Worm (Caenorhabditis elegans) whole organism, late embryonic: ENCODE results near the gene abch-1.

Experiments
- C38D4.7 ChIP-seq: fragments of 200-800 bp; sonication (Bioruptor generic); optimal IDR thresholded peaks from 2 replicates; lab custom pipeline; 2018; ENCODE audit warnings: mild to moderate bottlenecking, missing genetic modification characterization, moderate library complexity, missing compliant biosample characterization
- K02D7.2 ChIP-seq: sonication (generic microtip); optimal IDR thresholded peaks from 2 replicates; lab custom pipeline; 2017; ENCODE audit warnings: mild to moderate bottlenecking, missing genetic modification characterization, missing compliant biosample characterization
- Y22D7AL.16 ChIP-seq: sonication (generic microtip); optimal IDR thresholded peaks from 2 replicates; lab custom pipeline; 2016; ENCODE audit warnings: missing genetic modification characterization, missing compliant biosample characterization
- ceh-14 ChIP-seq: sonication (generic microtip); optimal IDR thresholded peaks from 2 replicates; lab custom pipeline; 2016; ENCODE audit warnings: missing genotype, missing genetic modification characterization, missing compliant biosample characterization
- ceh-2 ChIP-seq: sonication (generic microtip); optimal IDR thresholded peaks from 2 replicates; lab custom pipeline; 2016; ENCODE audit warnings: missing genotype, missing genetic modification characterization, missing compliant biosample characterization
- ceh-22 ChIP-seq: sonication (generic microtip); optimal IDR thresholded peaks from 2 replicates; lab custom pipeline; 2017; ENCODE audit warnings: missing biosample characterization, missing genetic modification characterization
- ceh-24 ChIP-seq: sonication (generic microtip); optimal IDR thresholded peaks from 2 replicates; lab custom pipeline; 2016; ENCODE audit warnings: mild to moderate bottlenecking, missing genetic modification characterization, missing compliant biosample characterization
- ceh-30 ChIP-seq: fragments of 150-350 bp; optimal IDR thresholded peaks from 2 replicates; lab custom pipeline; 2014; ENCODE audit warnings: missing biosample characterization, missing genetic modification characterization
- ceh-31 ChIP-seq: sonication (generic microtip); optimal IDR thresholded peaks from 2 replicates; lab custom pipeline; 2016; ENCODE audit warnings: missing genetic modification characterization, missing compliant biosample characterization
- ceh-34 ChIP-seq: sonication (generic microtip); optimal IDR thresholded peaks from 2 replicates; lab custom pipeline; 2016; ENCODE audit warnings: mild to moderate bottlenecking, missing genetic modification characterization, missing compliant biosample characterization
- ceh-45 ChIP-seq: fragments of 200-800 bp; sonication (Bioruptor generic); IDR thresholded peaks from 2 replicates; pipeline ENCODE4 v1.3.6; 2022; ENCODE audit warnings: missing genetic modification reagents, missing genetic modification characterization, missing compliant biosample characterization
- ceh-48 ChIP-seq: sonication (generic microtip); optimal IDR thresholded peaks from 2 replicates; lab custom pipeline; 2016; ENCODE audit warnings: missing genetic modification characterization, inconsistent platforms, missing compliant biosample characterization
- ceh-6 ChIP-seq: fragments of 200-800 bp; sonication (Bioruptor generic); optimal IDR thresholded peaks from 2 replicates; lab custom pipeline; 2018; ENCODE audit warnings: mild to moderate bottlenecking, missing genetic modification characterization, missing compliant biosample characterization
- ceh-9 ChIP-seq: sonication (generic microtip); optimal IDR thresholded peaks from 2 replicates; lab custom pipeline; 2016; ENCODE audit warnings: mild to moderate bottlenecking, missing genetic modification characterization, inconsistent platforms, missing compliant biosample characterization
- dmd-4 ChIP-seq: sonication (generic microtip); optimal IDR thresholded peaks from 2 replicates; lab custom pipeline; 2016; ENCODE audit warnings: borderline replicate concordance, missing genetic modification characterization, missing compliant biosample characterization
- dve-1 ChIP-seq: sonication (generic microtip); optimal IDR thresholded peaks from 2 replicates; lab custom pipeline; 2017; ENCODE audit warnings: antibody characterized with exemption, mild to moderate bottlenecking, missing genetic modification characterization, missing compliant biosample characterization
- elt-2 ChIP-seq: sonication (generic microtip); optimal IDR thresholded peaks from 2 replicates; lab custom pipeline; 2016; ENCODE audit warnings: missing genetic modification reagents, missing genetic modification characterization, missing compliant biosample characterization
- ets-4 ChIP-seq: sonication (generic microtip); optimal IDR thresholded peaks from 2 replicates; lab custom pipeline; 2016; ENCODE audit warnings: missing genetic modification characterization, missing compliant biosample characterization
- eyg-1 ChIP-seq: sonication (generic microtip); optimal IDR thresholded peaks from 2 replicates; lab custom pipeline; 2016; ENCODE audit warnings: missing genotype, missing genetic modification characterization, missing compliant biosample characterization
- fkh-10 ChIP-seq: fragments of 150-350 bp; optimal IDR thresholded peaks from 2 replicates; lab custom pipeline; 2014; ENCODE audit warnings: missing biosample characterization, missing genetic modification reagents, missing genetic modification characterization
- hlh-15 ChIP-seq: sonication (generic microtip); optimal IDR thresholded peaks from 2 replicates; lab custom pipeline; 2016; ENCODE audit warnings: missing genetic modification characterization, missing compliant biosample characterization
- hlh-8 ChIP-seq: sonication (generic microtip); optimal IDR thresholded peaks from 2 replicates; lab custom pipeline; 2016; ENCODE audit warnings: missing genotype, missing genetic modification characterization, missing compliant biosample characterization
- lim-6 ChIP-seq: sonication (generic microtip); optimal IDR thresholded peaks from 2 replicates; lab custom pipeline; 2016; ENCODE audit warnings: missing genetic modification characterization, missing compliant biosample characterization
- madf-2 ChIP-seq: sonication (generic microtip); optimal IDR thresholded peaks from 2 replicates; lab custom pipeline; 2017; ENCODE audit warnings: missing genetic modification characterization, missing compliant biosample characterization
- mec-3 ChIP-seq: sonication (generic microtip); optimal IDR thresholded peaks from 2 replicates; lab custom pipeline; 2016; ENCODE audit warnings: borderline replicate concordance, missing genetic modification characterization, missing compliant biosample characterization
- nfya-1 ChIP-seq: sonication (generic microtip); optimal IDR thresholded peaks from 2 replicates; lab custom pipeline; 2017; ENCODE audit warnings: missing genetic modification characterization, mild to moderate bottlenecking, missing compliant biosample characterization, antibody characterized with exemption, moderate library complexity
- nhr-11 ChIP-seq: fragments of 150-350 bp; optimal IDR thresholded peaks from 2 replicates; lab custom pipeline; 2014; ENCODE audit warnings: missing biosample characterization, missing genetic modification characterization
- pag-3 ChIP-seq: sonication (generic microtip); optimal IDR thresholded peaks from 2 replicates; lab custom pipeline; 2016; ENCODE audit warnings: missing compliant biosample characterization, missing genetic modification characterization, borderline replicate concordance
- pat-9 ChIP-seq: fragments of 200-800 bp; sonication (Bioruptor generic); optimal IDR thresholded peaks from 2 replicates; lab custom pipeline; 2018; ENCODE audit warnings: mild to moderate bottlenecking, missing genetic modification characterization, moderate library complexity, missing compliant biosample characterization
- pax-1 ChIP-seq: fragments of 150-350 bp; optimal IDR thresholded peaks from 2 replicates; lab custom pipeline; 2014; ENCODE audit warnings: missing biosample characterization, missing genetic modification characterization
- pha-4 ChIP-seq: fragments of 150-350 bp; optimal IDR thresholded peaks from 2 replicates; lab custom pipeline; 2018; ENCODE audit warnings: missing biosample characterization, missing genetic modification reagents, missing genetic modification characterization
- pros-1 ChIP-seq: fragments of 150-350 bp; optimal IDR thresholded peaks from 2 replicates; lab custom pipeline; 2014; ENCODE audit warnings: missing biosample characterization, missing genetic modification reagents, missing genetic modification characterization
- ref-2 ChIP-seq: sonication (generic microtip); optimal IDR thresholded peaks from 2 replicates; lab custom pipeline; 2016; ENCODE audit warnings: missing genetic modification characterization, missing compliant biosample characterization
- rnt-1 ChIP-seq: sonication (generic microtip); optimal IDR thresholded peaks from 2 replicates; lab custom pipeline; 2016; ENCODE audit warnings: missing genetic modification characterization, missing compliant biosample characterization
- sdc-2 ChIP-seq: sonication (generic microtip); optimal IDR thresholded peaks from 2 replicates; lab custom pipeline; 2016; ENCODE audit warnings: missing genotype, missing genetic modification characterization, missing compliant biosample characterization
- sox-2 ChIP-seq: fragments of 200-800 bp; sonication (Bioruptor generic); IDR thresholded peaks from 2 replicates; pipeline ENCODE4 v1.3.6; 2022; ENCODE audit warnings: missing genetic modification reagents, missing genetic modification characterization, missing compliant biosample characterization
- sox-4 ChIP-seq: sonication (generic microtip); optimal IDR thresholded peaks from 2 replicates; lab custom pipeline; 2017; ENCODE audit warnings: mild to moderate bottlenecking, missing genetic modification characterization, inconsistent platforms, missing compliant biosample characterization
- syd-9 ChIP-seq: sonication (generic microtip); optimal IDR thresholded peaks from 2 replicates; lab custom pipeline; 2016; ENCODE audit warnings: mild to moderate bottlenecking, missing genetic modification characterization, moderate library complexity, missing compliant biosample characterization
- tbx-2 ChIP-seq: sonication (generic microtip); optimal IDR thresholded peaks from 2 replicates; lab custom pipeline; 2016; ENCODE audit warnings: missing genetic modification characterization, missing compliant biosample characterization
- tbx-7 ChIP-seq: sonication (generic microtip); optimal IDR thresholded peaks from 2 replicates; lab custom pipeline; 2016; ENCODE audit warnings: missing genotype, missing genetic modification characterization, missing compliant biosample characterization
- ttx-3 ChIP-seq: sonication (generic microtip); optimal IDR thresholded peaks from 2 replicates; lab custom pipeline; 2016; ENCODE audit warnings: missing genetic modification reagents, missing genetic modification characterization, missing compliant biosample characterization
- unc-42 ChIP-seq: sonication (generic microtip); optimal IDR thresholded peaks from 2 replicates; lab custom pipeline; 2016; ENCODE audit warnings: missing genotype, missing genetic modification characterization, missing compliant biosample characterization
- zip-5 ChIP-seq: sonication (generic microtip); optimal IDR thresholded peaks from 2 replicates; lab custom pipeline; 2016; ENCODE audit warnings: missing genetic modification characterization, missing compliant biosample characterization

The abch-1 gene

DNA sequence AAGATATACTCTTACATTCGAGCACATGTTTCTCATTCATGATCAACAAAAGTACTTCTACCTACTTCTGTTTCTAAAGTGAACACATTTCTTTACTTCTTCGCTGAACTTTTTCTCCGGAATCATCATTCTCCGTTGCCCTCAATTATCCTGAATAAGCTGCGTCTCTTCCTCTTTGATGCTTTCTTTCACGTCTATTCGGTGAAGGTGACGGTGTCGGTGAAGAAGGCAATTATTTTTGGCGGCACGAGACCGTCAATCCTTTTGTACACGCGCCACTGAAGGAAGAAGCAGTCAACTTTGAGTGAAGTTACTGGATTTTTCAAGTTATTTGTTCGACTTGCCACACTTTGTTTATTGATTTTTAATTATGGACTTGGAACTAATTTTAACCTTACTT, at the start of gene abch-1:
TSS of gene abch-1 (minus strand) at position 101 of the 400 bp plus-strand sequence.
- no peak for TF ChIP-seq sdc-2
- TF ChIP-seq K02D7.2 (tag; lab: Kevin White, UChicago): no peak
- no peak for TF ChIP-seq tbx-7
- TF ChIP-seq eyg-1: no peak
- no peak for TF ChIP-seq pax-1 (tag; lab: Kevin White, UChicago)
- no peak for TF ChIP-seq ref-2 (tag; lab: Kevin White, UChicago)
- no peak for TF ChIP-seq sox-4 (tag; lab: Kevin White, UChicago)
- no peak for TF ChIP-seq unc-42 (tag; lab: Kevin White, UChicago)
- no peak for TF ChIP-seq syd-9 (tag; lab: Kevin White, UChicago)
- no peak for TF ChIP-seq madf-2 (tag; lab: Kevin White, UChicago)
- TF ChIP-seq dmd-4 (tag; lab: Kevin White, UChicago): no peak
- no peak for TF ChIP-seq ttx-3
- no peak for TF ChIP-seq pros-1 (tag; lab: Kevin White, UChicago)
- TF ChIP-seq ceh-34 (tag; lab: Kevin White, UChicago): no peak
- no peak for TF ChIP-seq nhr-11 (tag; lab: Kevin White, UChicago)
- no peak for TF ChIP-seq pat-9 (tag; lab: Kevin White, UChicago)
- TF ChIP-seq rnt-1 (tag; lab: Kevin White, UChicago): no peak

DNA sequence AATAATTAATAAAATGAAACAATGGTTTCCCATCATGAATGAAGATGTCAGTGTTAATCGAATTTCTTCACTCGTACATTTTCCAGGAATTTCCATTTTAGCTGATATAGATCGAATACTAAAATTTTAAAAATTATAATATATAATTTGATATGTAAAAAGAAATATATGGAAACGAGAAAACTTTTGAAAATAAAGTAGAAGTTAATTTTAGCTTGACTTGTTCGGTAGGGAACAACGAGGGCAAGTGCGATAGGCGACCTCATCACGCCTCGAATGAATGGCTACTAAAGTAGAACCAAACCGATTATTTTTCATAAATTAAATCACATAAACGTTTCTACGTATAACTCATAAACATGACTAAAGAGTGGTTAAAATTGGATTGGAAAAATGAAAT, 47.0 kb upstream of the abch-1 start, which contains the start of gene sra-31:
TSS of gene sra-31 (minus strand) at position 101 of the 400 bp plus-strand sequence.
- TF ChIP-seq pag-3 (tag; lab: Kevin White, UChicago): no peak
- TF ChIP-seq ceh-2 (tag; lab: Kevin White, UChicago): no peak
- TF ChIP-seq ets-4: no peak
- no peak for TF ChIP-seq tbx-2 (tag; lab: Kevin White, UChicago)
- no peak for TF ChIP-seq dve-1 (tag; lab: Kevin White, UChicago)
- TF ChIP-seq ceh-31 (tag; lab: Kevin White, UChicago): no peak
- no peak for TF ChIP-seq Y22D7AL.16
- no peak for TF ChIP-seq elt-2 (tag; lab: Kevin White, UChicago)
- TF ChIP-seq lim-6 (tag; lab: Kevin White, UChicago): no peak
- TF ChIP-seq ceh-9 (tag; lab: Kevin White, UChicago): no peak
- TF ChIP-seq zip-5 (tag; lab: Kevin White, UChicago): no peak
- no peak for TF ChIP-seq ceh-22
- no peak for TF ChIP-seq sox-2
- no peak for TF ChIP-seq hlh-8 (tag; lab: Kevin White, UChicago)
- TF ChIP-seq rnt-1 (tag; lab: Kevin White, UChicago): no peak
- TF ChIP-seq nfya-1 (tag; lab: Kevin White, UChicago): no peak
- TF ChIP-seq pros-1 (tag; lab: Kevin White, UChicago): no peak
- no peak for TF ChIP-seq nhr-11 (tag; lab: Kevin White, UChicago)
- TF ChIP-seq fkh-10 (GFP tag; lab: Kevin White, UChicago): no peak
- no peak for TF ChIP-seq ceh-14 (tag; lab: Kevin White, UChicago)

DNA sequence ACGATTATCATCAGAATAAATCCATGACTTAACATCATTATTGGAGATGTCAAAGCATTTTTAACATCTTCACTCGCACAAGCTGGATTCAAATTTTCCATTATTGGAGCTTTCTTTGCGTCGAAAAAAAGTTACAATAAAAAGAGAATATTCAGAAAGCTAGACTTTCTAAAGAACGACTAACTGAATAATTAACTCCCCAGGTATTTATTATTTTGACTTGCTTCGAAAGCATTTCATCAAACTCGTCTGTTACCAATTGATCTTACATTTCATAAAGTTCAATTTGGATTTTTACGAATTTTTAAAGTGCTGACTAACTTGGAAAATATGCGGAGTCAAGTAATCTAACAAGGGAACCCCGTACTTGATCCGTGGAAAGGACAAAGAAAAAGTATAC, 44.2 kb upstream of the abch-1 start, which contains the start of gene sra-29:
TSS of gene sra-29 (minus strand) at position 101 of the 400 bp plus-strand sequence.
- TF ChIP-seq ceh-48 (tag; lab: Kevin White, UChicago): no peak
- TF ChIP-seq pha-4: no peak
- TF ChIP-seq hlh-15: no peak
- no peak for TF ChIP-seq C38D4.7
- no peak for TF ChIP-seq ets-4

DNA sequence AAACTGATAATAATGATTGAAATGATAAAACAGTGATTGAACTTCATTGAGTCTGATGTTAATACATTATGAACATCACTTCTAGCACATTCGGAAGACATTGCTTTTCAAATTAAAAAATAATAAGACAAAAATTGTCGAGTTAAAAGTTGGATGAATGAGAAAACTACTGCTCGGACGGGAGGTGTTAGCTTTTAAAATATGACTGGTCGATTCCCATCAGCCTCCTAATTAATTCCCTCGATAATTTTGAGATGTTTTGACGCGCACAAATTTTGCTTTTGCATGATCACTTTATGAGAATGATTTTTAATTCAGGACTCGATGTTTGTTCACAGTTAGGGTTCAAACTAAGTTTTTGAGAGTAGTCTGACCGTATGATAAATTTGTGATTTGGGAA, 42.2 kb upstream of the abch-1 start, which contains the start of gene sra-28:
TSS of gene sra-28 (minus strand) at position 101 of the 400 bp plus-strand sequence.
- TF ChIP-seq ceh-30 (no peak), ceh-45 (GFP tag; lab: Robert Waterston, UW) (no peak), mec-3 (tag; lab: Kevin White, UChicago) (no peak), lim-6 (tag; lab: Kevin White, UChicago) (no peak), pax-1 (tag; lab: Kevin White, UChicago) (no peak), ttx-3 (no peak), tbx-2 (tag; lab: Kevin White, UChicago) (no peak), madf-2 (tag; lab: Kevin White, UChicago) (no peak), C38D4.7 (no peak), ceh-14 (tag; lab: Kevin White, UChicago) (no peak), ceh-9 (tag; lab: Kevin White, UChicago) (no peak), ceh-24 (tag; lab: Kevin White, UChicago) (no peak), rnt-1 (tag; lab: Kevin White, UChicago) (no peak), ceh-6 (no peak)
